Fruit fly (Drosophila melanogaster): Measurements from ENCODE around the gene Oatp30B.
A peak's percentile ranks its signal among the peaks of the same experiment; 100 is the strongest.

The Oatp30B gene

DNA sequence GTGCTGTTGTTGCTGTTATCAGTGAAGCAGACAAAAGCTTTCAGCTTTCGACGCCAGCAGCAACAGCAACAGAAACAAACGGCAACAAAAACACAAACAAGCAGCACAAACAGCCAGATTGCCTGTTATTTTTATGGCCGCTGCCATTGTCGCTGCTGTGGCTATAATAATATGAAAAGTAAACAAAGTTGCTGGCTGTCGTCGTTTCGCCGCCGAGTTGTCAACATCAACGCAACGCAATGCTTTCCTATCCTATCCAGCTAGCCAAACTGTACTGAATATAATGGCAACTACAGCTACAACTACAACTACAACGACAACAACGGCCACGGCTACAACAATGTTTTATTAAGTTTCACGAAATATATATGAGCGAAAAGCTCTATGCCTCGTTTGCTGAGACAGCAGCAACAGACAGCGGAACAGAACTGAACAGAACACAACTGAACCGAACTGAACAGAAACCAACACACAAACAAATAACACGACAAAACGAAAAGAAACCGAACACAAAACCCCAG, 49.7 kb downstream of the Oatp30B start:
- TF ChIP-seq CG11617 (GFP tag; optimal IDR thresholded peaks at IDR 0.05) (peak; percentile 8), kay (GFP tag; ENCODE audit: borderline replicate concordance) (peak; percentile 90), Hr96 (GFP tag; optimal IDR thresholded peaks at IDR 0.05) (no peak), Crg-1 (GFP tag; optimal IDR thresholded peaks at IDR 0.05) (peak; percentile 64), toe (GFP tag; optimal IDR thresholded peaks at IDR 0.05) (no peak), CG7101 (tag; optimal IDR thresholded peaks at IDR 0.05) (peak; percentile 48), CG14711 (tag; optimal IDR thresholded peaks at IDR 0.05) (peak; percentile 41), CG5204 (GFP tag; optimal IDR thresholded peaks at IDR 0.05) (no peak), pad (GFP tag; optimal IDR thresholded peaks at IDR 0.05) (no peak), bab1 (GFP tag; optimal IDR thresholded peaks at IDR 0.05) (peak; percentile 89), CG7045 (GFP tag; optimal IDR thresholded peaks at IDR 0.05) (peak; percentile 29), CG1620 (GFP tag; optimal IDR thresholded peaks at IDR 0.05) (no peak), Clk (GFP tag; optimal IDR thresholded peaks at IDR 0.05) (peak; percentile 27), cnc (optimal IDR thresholded peaks at IDR 0.05) (no peak), tj (GFP tag; optimal IDR thresholded peaks at IDR 0.05) (peak; percentile 85), CG33017 (tag; optimal IDR thresholded peaks at IDR 0.05) (no peak), CG12768 (GFP tag; optimal IDR thresholded peaks at IDR 0.05) (no peak), cic (GFP tag; optimal IDR thresholded peaks at IDR 0.05) (no peak), Mnt (GFP tag; optimal IDR thresholded peaks at IDR 0.05) (no peak), ovo (GFP tag; optimal IDR thresholded peaks at IDR 0.05) (peak; percentile 3)

DNA sequence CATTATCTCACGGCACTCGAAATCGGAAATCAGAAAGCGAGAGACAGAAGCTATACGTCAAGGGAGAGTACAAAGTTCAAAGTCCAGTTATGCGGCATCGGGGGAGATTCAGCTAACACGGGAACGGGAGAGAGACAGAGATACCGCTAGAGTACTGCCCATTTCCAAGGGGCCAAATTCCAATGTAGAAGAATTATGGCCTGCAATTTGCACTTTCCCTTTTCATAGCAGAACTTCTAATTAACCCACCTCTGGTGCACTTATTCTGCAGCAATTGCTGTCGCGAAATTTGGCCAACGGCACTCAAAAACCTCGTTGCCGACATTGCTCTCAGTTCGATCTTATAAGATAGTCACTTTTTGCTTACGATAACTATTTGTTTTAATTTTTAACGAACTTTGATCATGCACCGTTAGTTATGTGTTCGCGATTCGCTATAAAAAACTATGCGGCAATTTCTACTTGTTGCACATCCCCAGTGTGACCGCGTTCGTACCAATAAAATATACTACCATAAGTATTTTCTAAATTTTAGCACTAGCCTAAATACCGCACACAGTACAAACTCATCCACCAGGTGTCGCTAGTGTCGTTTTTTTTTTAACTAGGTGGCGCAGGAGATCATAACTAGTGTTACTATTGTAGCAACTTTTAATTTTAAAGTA, 55.4 kb downstream of the Oatp30B start, which contains the start of gene Mtpalpha:
Gene Mtpalpha (minus strand): TSS at position 501 of the 665 bp plus-strand sequence.
- TF ChIP-seq CG11617 (GFP tag; optimal IDR thresholded peaks at IDR 0.05) (peak; percentile 84), toe (GFP tag; optimal IDR thresholded peaks at IDR 0.05) (peak; percentile 85), CG7101 (tag; optimal IDR thresholded peaks at IDR 0.05) (peak; percentile 7), Crg-1 (GFP tag; optimal IDR thresholded peaks at IDR 0.05) (peak; percentile 57), Hr96 (GFP tag; optimal IDR thresholded peaks at IDR 0.05) (peak; percentile 87), cic (GFP tag; optimal IDR thresholded peaks at IDR 0.05) (peak; percentile 36), Clk (GFP tag; optimal IDR thresholded peaks at IDR 0.05) (peak; percentile 57), bab1 (GFP tag; optimal IDR thresholded peaks at IDR 0.05) (peak; percentile 85), CG1620 (GFP tag; optimal IDR thresholded peaks at IDR 0.05) (peak; percentile 35), CG7045 (GFP tag; optimal IDR thresholded peaks at IDR 0.05) (peak; percentile 75), pad (GFP tag; optimal IDR thresholded peaks at IDR 0.05) (peak; percentile 15), CG14711 (tag; optimal IDR thresholded peaks at IDR 0.05) (no peak), cnc (optimal IDR thresholded peaks at IDR 0.05) (no peak), kay (GFP tag; ENCODE audit: borderline replicate concordance) (peak; percentile 79), CG5204 (GFP tag; optimal IDR thresholded peaks at IDR 0.05) (peak; percentile 72), tj (GFP tag; optimal IDR thresholded peaks at IDR 0.05) (peak; percentile 77), Mnt (GFP tag; optimal IDR thresholded peaks at IDR 0.05) (peak; percentile 28), ovo (GFP tag; optimal IDR thresholded peaks at IDR 0.05) (peak; percentile 48), CG33017 (tag; optimal IDR thresholded peaks at IDR 0.05) (peak; percentile 37), CG12768 (GFP tag; optimal IDR thresholded peaks at IDR 0.05) (peak; percentile 98)

DNA sequence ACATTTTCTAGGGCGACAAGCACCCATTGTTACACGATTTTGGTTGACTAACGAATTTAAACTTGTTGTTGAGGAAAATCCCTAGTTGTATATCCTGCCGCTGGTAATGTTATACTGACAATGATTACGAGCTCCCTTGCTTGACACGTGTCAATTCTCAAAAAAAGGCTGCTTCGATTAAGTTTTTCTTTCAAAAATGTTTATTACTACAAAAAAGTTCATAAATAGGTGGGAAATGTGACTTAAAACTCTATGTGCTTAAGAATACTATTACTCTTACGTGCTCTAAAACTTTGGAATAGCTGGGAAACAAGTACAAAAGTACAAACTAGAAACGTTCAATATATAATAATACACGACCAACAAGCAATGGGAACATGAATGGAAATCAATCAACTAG, 58.5 kb downstream of the Oatp30B start, which contains the start of gene CG31709:
Gene CG31709 (minus strand): TSS at position 101 of the 400 bp plus-strand sequence.
- no peak for TF ChIP-seq ovo (GFP tag; optimal IDR thresholded peaks at IDR 0.05)
- TF ChIP-seq bab1 (GFP tag; optimal IDR thresholded peaks at IDR 0.05) = no peak
- TF ChIP-seq CG7101 (tag; optimal IDR thresholded peaks at IDR 0.05) = no peak
- no peak for TF ChIP-seq CG7045 (GFP tag; optimal IDR thresholded peaks at IDR 0.05)
- no peak for TF ChIP-seq cnc (optimal IDR thresholded peaks at IDR 0.05)
- TF ChIP-seq kay (GFP tag; ENCODE audit: borderline replicate concordance) = no peak
- no peak for TF ChIP-seq toe (GFP tag; optimal IDR thresholded peaks at IDR 0.05)
- TF ChIP-seq CG5204 (GFP tag; optimal IDR thresholded peaks at IDR 0.05) = no peak
- TF ChIP-seq CG1620 (GFP tag; optimal IDR thresholded peaks at IDR 0.05) = no peak
- TF ChIP-seq Mnt (GFP tag; optimal IDR thresholded peaks at IDR 0.05) = no peak
- TF ChIP-seq cic (GFP tag; optimal IDR thresholded peaks at IDR 0.05) = no peak
- TF ChIP-seq pad (GFP tag; optimal IDR thresholded peaks at IDR 0.05) = no peak
- no peak for TF ChIP-seq Hr96 (GFP tag; optimal IDR thresholded peaks at IDR 0.05)

DNA sequence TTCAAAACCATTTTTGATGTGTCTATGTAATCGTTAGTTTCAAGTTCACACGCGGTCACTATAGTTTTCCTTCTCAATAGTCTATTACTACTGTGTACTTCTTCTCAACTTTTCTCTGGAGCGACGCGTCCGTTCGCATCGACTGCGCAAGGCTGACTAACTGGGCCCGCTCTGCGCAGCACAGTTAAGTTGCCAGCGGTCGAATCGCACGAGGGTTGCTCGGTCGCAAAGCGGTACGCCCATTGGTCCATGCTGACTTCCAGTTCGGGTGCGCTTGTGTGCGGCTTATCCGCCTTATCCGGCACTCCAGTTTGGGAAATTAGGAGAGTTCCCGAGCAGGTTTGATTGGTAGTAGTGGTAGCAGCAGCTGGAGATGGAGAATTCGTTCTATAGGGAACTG, 60.6 kb downstream of the Oatp30B start, which contains the start of gene gcm:
Gene gcm (minus strand): TSS at position 164 of the 400 bp plus-strand sequence.
- TF ChIP-seq tj (GFP tag; optimal IDR thresholded peaks at IDR 0.05) (no peak), bab1 (GFP tag; optimal IDR thresholded peaks at IDR 0.05) (no peak), Clk (GFP tag; optimal IDR thresholded peaks at IDR 0.05) (no peak), Crg-1 (GFP tag; optimal IDR thresholded peaks at IDR 0.05) (no peak), CG1620 (GFP tag; optimal IDR thresholded peaks at IDR 0.05) (no peak), ovo (GFP tag; optimal IDR thresholded peaks at IDR 0.05) (no peak), kay (GFP tag; ENCODE audit: borderline replicate concordance) (no peak)

DNA sequence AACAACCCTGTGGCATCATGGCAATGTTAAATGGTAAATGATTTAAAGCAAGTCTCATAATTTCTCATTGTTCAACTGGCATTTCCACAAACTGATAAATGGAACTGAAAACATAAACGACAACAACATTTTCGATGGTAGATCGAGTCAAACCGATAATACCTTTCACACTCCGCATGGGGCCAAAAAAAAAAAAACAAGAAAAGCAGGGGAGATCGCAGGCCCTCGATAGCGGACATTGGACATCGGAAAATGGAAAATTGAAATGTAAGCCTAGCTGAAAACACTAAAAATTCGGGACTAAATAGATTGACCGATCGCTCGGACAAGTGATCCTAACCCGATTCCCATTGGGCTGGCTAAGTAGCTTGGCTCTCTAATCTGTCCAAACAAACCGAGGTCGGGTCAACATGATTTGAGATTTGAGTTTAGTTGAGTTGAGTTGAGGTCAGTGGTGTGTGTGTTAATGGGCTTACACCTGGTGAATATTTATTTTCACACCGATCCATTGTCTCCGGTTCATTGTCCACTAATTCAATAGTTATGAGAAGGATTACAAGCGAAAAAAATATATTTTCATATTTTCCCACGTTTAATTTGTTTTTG, 63.2 kb downstream of the Oatp30B start:
- no peak for TF ChIP-seq CG14711 (tag; optimal IDR thresholded peaks at IDR 0.05)
- no peak for TF ChIP-seq pad (GFP tag; optimal IDR thresholded peaks at IDR 0.05)
- TF ChIP-seq tj (GFP tag; optimal IDR thresholded peaks at IDR 0.05) = no peak
- TF ChIP-seq CG11617 (GFP tag; optimal IDR thresholded peaks at IDR 0.05) = no peak
- TF ChIP-seq Clk (GFP tag; optimal IDR thresholded peaks at IDR 0.05) = no peak
- TF ChIP-seq CG5204 (GFP tag; optimal IDR thresholded peaks at IDR 0.05) = no peak
- no peak for TF ChIP-seq toe (GFP tag; optimal IDR thresholded peaks at IDR 0.05)
- no peak for TF ChIP-seq CG12768 (GFP tag; optimal IDR thresholded peaks at IDR 0.05)
- no peak for TF ChIP-seq kay (GFP tag; ENCODE audit: borderline replicate concordance)
- no peak for TF ChIP-seq cic (GFP tag; optimal IDR thresholded peaks at IDR 0.05)
- TF ChIP-seq Hr96 (GFP tag; optimal IDR thresholded peaks at IDR 0.05) = no peak
- no peak for TF ChIP-seq CG7045 (GFP tag; optimal IDR thresholded peaks at IDR 0.05)
- TF ChIP-seq Crg-1 (GFP tag; optimal IDR thresholded peaks at IDR 0.05) = no peak
- no peak for TF ChIP-seq Mnt (GFP tag; optimal IDR thresholded peaks at IDR 0.05)
